Worm (Caenorhabditis elegans): ENCODE results near the gene W10G11.2.

W10G11.2 gene

DNA sequence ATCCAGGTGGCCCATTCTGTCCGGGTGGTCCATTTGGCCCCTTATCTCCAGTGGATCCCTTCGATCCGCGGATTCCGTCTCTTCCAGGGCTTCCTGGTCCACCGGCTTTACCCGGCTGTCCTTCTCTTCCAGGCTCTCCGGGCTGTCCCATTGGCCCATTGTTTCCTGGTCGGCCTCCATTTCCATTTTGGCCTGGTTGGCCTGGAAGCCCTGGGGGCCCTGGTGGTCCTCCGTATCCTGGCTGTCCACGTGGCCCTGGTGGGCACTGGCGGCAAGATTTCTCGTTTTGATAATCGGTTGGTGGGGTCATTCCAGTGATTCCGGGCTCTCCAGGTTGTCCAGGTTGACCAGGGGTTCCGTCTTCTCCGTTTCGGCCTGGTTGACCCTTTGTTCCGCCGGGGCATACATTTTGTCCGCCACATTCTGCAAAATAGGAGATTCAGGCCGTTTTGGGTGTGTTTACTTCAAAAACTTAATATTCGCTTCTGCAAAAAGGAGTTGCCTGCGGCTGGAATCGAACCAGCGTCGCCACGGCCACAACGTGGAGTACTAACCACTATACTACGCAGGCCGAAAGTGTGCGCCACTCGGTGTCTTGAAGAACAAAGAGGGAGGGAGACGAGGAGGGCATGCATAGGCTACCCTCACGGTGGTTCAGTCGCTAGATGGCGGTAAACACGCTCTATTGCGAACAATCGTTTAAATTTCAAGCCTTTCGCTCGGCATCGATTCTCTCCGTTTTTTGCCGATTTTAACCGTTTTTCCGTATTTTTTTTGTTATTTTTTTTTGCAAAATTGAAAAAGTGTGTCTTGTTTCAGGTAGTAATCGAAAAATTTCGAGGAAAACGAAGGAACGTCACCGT lies 40.2 kb downstream of the W10G11.2 start, which contains the start of gene W09G10.9 (continued):
- TF ChIP-seq ztf-11 (tag; optimal IDR thresholded peaks at IDR 0.05) (no peak), F37D6.2 (tag; optimal IDR thresholded peaks at IDR 0.05) (no peak), tra-1 (GFP tag; IDR thresholded peaks at IDR 0.05) (0 out of 2 replicates have a peak, but pooled peaks have one; percentile 37), lin-15B (tag; optimal IDR thresholded peaks at IDR 0.05) (no peak), zip-11 (GFP tag; IDR thresholded peaks at IDR 0.05) (0 out of 2 replicates have a peak, but pooled peaks have one; percentile 51), F49E8.2 (tag; optimal IDR thresholded peaks at IDR 0.05; ENCODE audit: borderline replicate concordance) (no peak), nhr-11 (tag; optimal IDR thresholded peaks at IDR 0.05) (peak; percentile 24), snpc-4 (tag; optimal IDR thresholded peaks at IDR 0.05) (no peak), hlh-30 (tag; optimal IDR thresholded peaks at IDR 0.05; ENCODE audit: insufficient read depth) (peak; percentile 22), Y105C5A.15 (GFP tag; IDR thresholded peaks at IDR 0.05) (no peak), zag-1 (tag; optimal IDR thresholded peaks at IDR 0.05) (no peak), T26A8.4 (GFP tag; IDR thresholded peaks at IDR 0.05) (peak; percentile 87), lin-38 (GFP tag; IDR thresholded peaks at IDR 0.05) (peak; percentile 95), egl-27 (tag; optimal IDR thresholded peaks at IDR 0.05) (no peak), pqm-1 (tag; optimal IDR thresholded peaks at IDR 0.05) (no peak), spr-3 (GFP tag; optimal IDR thresholded peaks at IDR 0.05) (peak; percentile 9), mdt-29 (GFP tag; IDR thresholded peaks at IDR 0.05) (peak; percentile 69), Y75B8A.6 (GFP tag; IDR thresholded peaks at IDR 0.05) (0 out of 2 replicates have a peak, but pooled peaks have one; percentile 48), madf-5 (GFP tag; IDR thresholded peaks at IDR 0.05) (no peak), ceh-82 (tag; optimal IDR thresholded peaks at IDR 0.05) (no peak), lin-39 (tag; optimal IDR thresholded peaks at IDR 0.05) (no peak), hlh-11 (tag; optimal IDR thresholded peaks at IDR 0.05) (peak; percentile 44), ces-1 (GFP tag; optimal IDR thresholded peaks at IDR 0.05) (no peak), nhr-77 (tag; optimal IDR thresholded peaks at IDR 0.05) (peak; percentile 61), lir-3 (tag; optimal IDR thresholded peaks at IDR 0.05) (no peak), dve-1 (tag; optimal IDR thresholded peaks at IDR 0.05; ENCODE audit: insufficient read depth) (peak; percentile 25), cey-2 (tag; optimal IDR thresholded peaks at IDR 0.05; ENCODE audit: borderline replicate concordance, insufficient read depth) (no peak), ceh-44 (GFP tag; IDR thresholded peaks at IDR 0.05) (peak; percentile 81), arid-1 (GFP tag; conservative IDR thresholded peaks at IDR 0.05) (peak; percentile 91), ceh-20 (GFP tag; IDR thresholded peaks at IDR 0.05) (0 out of 2 replicates have a peak, but pooled peaks have one; percentile 74), ZK337.2 (GFP tag; IDR thresholded peaks at IDR 0.05) (peak; percentile 74; the same call in 1 of the 2 replicates), F26F4.8 (GFP tag; conservative IDR thresholded peaks at IDR 0.05) (0 out of 2 replicates have a peak, but pooled peaks have one; percentile 23), mxl-2 (GFP tag; conservative IDR thresholded peaks at IDR 0.05) (no peak; the same call in 1 of the 2 replicates), ceh-32 (tag; optimal IDR thresholded peaks at IDR 0.05; ENCODE audit: poor library complexity) (no peak), fos-1 (tag; optimal IDR thresholded peaks at IDR 0.05) (no peak), rbr-2 (tag; optimal IDR thresholded peaks at IDR 0.05) (peak; percentile 71), zfp-3 (GFP tag; conservative IDR thresholded peaks at IDR 0.05) (no peak), set-16 (GFP tag; IDR thresholded peaks at IDR 0.05) (peak; percentile 92), unc-39 (tag; optimal IDR thresholded peaks at IDR 0.05) (no peak), duxl-1 (tag; optimal IDR thresholded peaks at IDR 0.05; ENCODE audit: poor library complexity) (peak; percentile 90), aly-2 (tag; optimal IDR thresholded peaks at IDR 0.05) (no peak), gei-8 (GFP tag; optimal IDR thresholded peaks at IDR 0.05) (no peak), sdz-12 (GFP tag; optimal IDR thresholded peaks at IDR 0.05) (peak; percentile 14), snpc-1.2 (GFP tag; IDR thresholded peaks at IDR 0.05) (0 out of 2 replicates have a peak, but pooled peaks have one; percentile 22), lsy-2 (tag; optimal IDR thresholded peaks at IDR 0.05) (peak; percentile 51 to 74), nhr-25 (tag; optimal IDR thresholded peaks at IDR 0.05; ENCODE audit: borderline replicate concordance, insufficient read depth) (no peak), mep-1 (tag; optimal IDR thresholded peaks at IDR 0.05) (peak; percentile 71), nhr-6 (tag; optimal IDR thresholded peaks at IDR 0.05) (no peak)

Data from whole organism, L4 larva.